Fruit fly (Drosophila melanogaster) whole organism, prepupa: ENCODE data around the gene bdwf.

Experiments used
- CG10631 ChIP-seq: fragments of 200-800 bp; sonication (Bioruptor generic); optimal IDR thresholded peaks from 2 replicates; lab custom pipeline; 2016; ENCODE audit warnings: missing biosample characterization, missing genetic modification characterization
- CG10669 ChIP-seq: fragments of 200-800 bp; sonication (Bioruptor generic); optimal IDR thresholded peaks from 3 replicates; lab custom pipeline; 2018; ENCODE audit warnings: missing biosample characterization, mild to moderate bottlenecking, missing genetic modification characterization, moderate library complexity
- CG11294 ChIP-seq: fragments of 200-800 bp; sonication (Bioruptor generic); IDR thresholded peaks from 2 replicates; pipeline ENCODE4 v1.3.6; 2022; ENCODE audit warnings: missing biosample characterization, missing genetic modification characterization
- CG11762 ChIP-seq: fragments of 200-800 bp; sonication (Bioruptor generic); optimal IDR thresholded peaks from 3 replicates; lab custom pipeline; 2016; ENCODE audit warnings: missing biosample characterization, missing genetic modification characterization; ENCODE audit not compliant: insufficient read depth
- CG11902 ChIP-seq: fragments of 200-800 bp; sonication (Bioruptor generic); optimal IDR thresholded peaks from 3 replicates; lab custom pipeline; 2016; ENCODE audit warnings: missing biosample characterization, missing genetic modification characterization
- CG1621 ChIP-seq: fragments of 200-800 bp; sonication (Bioruptor generic); optimal IDR thresholded peaks from 3 replicates; lab custom pipeline; 2018; ENCODE audit warnings: missing biosample characterization, mild to moderate bottlenecking, missing genetic modification characterization
- CG16779 ChIP-seq: fragments of 200-800 bp; sonication (Bioruptor generic); optimal IDR thresholded peaks from 3 replicates; lab custom pipeline; 2017; ENCODE audit warnings: missing biosample characterization, mild to moderate bottlenecking, missing genetic modification characterization
- CG3032 ChIP-seq: fragments of 200-800 bp; optimal IDR thresholded peaks from 2 replicates; lab custom pipeline; 2019; ENCODE audit warnings: missing biosample characterization, mild to moderate bottlenecking, missing genetic modification characterization, moderate library complexity
- CG32006 ChIP-seq: fragments of 200-800 bp; sonication (Bioruptor generic); optimal IDR thresholded peaks from 3 replicates; lab custom pipeline; 2017; ENCODE audit warnings: missing biosample characterization, mild to moderate bottlenecking, missing genetic modification characterization
- CG3919 ChIP-seq: fragments of 200-800 bp; sonication (Bioruptor generic); optimal IDR thresholded peaks from 3 replicates; lab custom pipeline; 2016; ENCODE audit warnings: missing biosample characterization, missing genetic modification characterization
- CG4318 ChIP-seq: fragments of 200-800 bp; sonication (Bioruptor generic); optimal IDR thresholded peaks from 3 replicates; lab custom pipeline; 2017; ENCODE audit warnings: missing biosample characterization, mild to moderate bottlenecking, missing genetic modification characterization
- CG6276 ChIP-seq: fragments of 200-800 bp; sonication (Bioruptor generic); optimal IDR thresholded peaks from 2 replicates; lab custom pipeline; 2017; ENCODE audit warnings: missing biosample characterization, mild to moderate bottlenecking, missing genetic modification characterization
- CG6808 ChIP-seq: fragments of 200-800 bp; sonication (Bioruptor generic); optimal IDR thresholded peaks from 3 replicates; lab custom pipeline; 2017; ENCODE audit warnings: missing biosample characterization, missing genetic modification characterization, mild to moderate bottlenecking, moderate library complexity, missing genetic modification reagents
- CG6854 ChIP-seq: fragments of 200-800 bp; sonication (Bioruptor generic); optimal IDR thresholded peaks from 2 replicates; lab custom pipeline; 2017; ENCODE audit warnings: missing biosample characterization, mild to moderate bottlenecking, missing genetic modification characterization
- CG7368 ChIP-seq: fragments of 200-800 bp; sonication (Bioruptor generic); optimal IDR thresholded peaks from 3 replicates; lab custom pipeline; 2016; ENCODE audit warnings: missing biosample characterization, missing genetic modification characterization
- CG8119 ChIP-seq: fragments of 200-800 bp; sonication (Bioruptor generic); IDR thresholded peaks from 3 replicates; pipeline ENCODE4 v1.3.6; 2022; ENCODE audit warnings: missing biosample characterization, missing genetic modification characterization
- CG8632 ChIP-seq: fragments of 200-800 bp; sonication (Bioruptor generic); optimal IDR thresholded peaks from 3 replicates; lab custom pipeline; 2016; ENCODE audit warnings: missing biosample characterization, missing genetic modification characterization
- CG9139 ChIP-seq: fragments of 200-800 bp; sonication (Bioruptor generic); optimal IDR thresholded peaks from 3 replicates; lab custom pipeline; 2017; ENCODE audit warnings: missing biosample characterization, mild to moderate bottlenecking, missing genetic modification characterization
- Eip75B ChIP-seq: fragments of 200-800 bp; sonication (Bioruptor generic); optimal IDR thresholded peaks from 3 replicates; lab custom pipeline; 2016; ENCODE audit warnings: missing biosample characterization, missing genetic modification characterization
- Eip93F ChIP-seq: fragments of 200-800 bp; sonication (Bioruptor generic); optimal IDR thresholded peaks from 2 replicates; lab custom pipeline; 2016; ENCODE audit warnings: missing biosample characterization, mild to moderate bottlenecking, missing genetic modification characterization
- Ets21C ChIP-seq: fragments of 200-800 bp; sonication (Bioruptor generic); optimal IDR thresholded peaks from 3 replicates; lab custom pipeline; 2016; ENCODE audit warnings: missing biosample characterization, missing genetic modification characterization
- Ets96B ChIP-seq: fragments of 200-800 bp; optimal IDR thresholded peaks from 2 replicates; lab custom pipeline; 2019; ENCODE audit warnings: missing biosample characterization, mild to moderate bottlenecking, missing genetic modification characterization, moderate library complexity
- Gug ChIP-seq: fragments of 200-800 bp; sonication (Bioruptor generic); IDR thresholded peaks from 2 replicates; pipeline ENCODE4 v1.3.6; 2022; ENCODE audit warnings: missing biosample characterization, missing genetic modification characterization
- Hr38 ChIP-seq: sonication (Bioruptor generic); optimal IDR thresholded peaks from 2 replicates; lab custom pipeline; 2016; ENCODE audit warnings: missing biosample characterization, missing genetic modification characterization
- Hr39 ChIP-seq: fragments of 200-800 bp; sonication (Bioruptor generic); optimal IDR thresholded peaks from 2 replicates; lab custom pipeline; 2016; ENCODE audit warnings: missing biosample characterization, missing genetic modification characterization
- Hr4 ChIP-seq: fragments of 200-800 bp; sonication (Bioruptor generic); optimal IDR thresholded peaks from 3 replicates; lab custom pipeline; 2016; ENCODE audit warnings: missing biosample characterization, missing genetic modification characterization
- Lpt ChIP-seq: fragments of 200-800 bp; sonication (Bioruptor generic); optimal IDR thresholded peaks from 3 replicates; lab custom pipeline; 2016; ENCODE audit warnings: missing biosample characterization, missing genetic modification characterization
- Met ChIP-seq: fragments of 200-800 bp; sonication (Bioruptor generic); optimal IDR thresholded peaks from 3 replicates; lab custom pipeline; 2016; ENCODE audit warnings: missing biosample characterization, missing genetic modification characterization
- OdsH ChIP-seq: fragments of 200-800 bp; sonication (Bioruptor generic); optimal IDR thresholded peaks from 3 replicates; lab custom pipeline; 2016; ENCODE audit warnings: missing biosample characterization, missing genetic modification characterization
- Smox ChIP-seq: fragments of 200-800 bp; sonication (Bioruptor generic); optimal IDR thresholded peaks from 3 replicates; lab custom pipeline; 2016; ENCODE audit warnings: missing biosample characterization, missing genetic modification characterization
- Sox102F ChIP-seq: fragments of 200-800 bp; sonication (Bioruptor generic); optimal IDR thresholded peaks from 2 replicates; lab custom pipeline; 2016; ENCODE audit warnings: missing biosample characterization, mild to moderate bottlenecking, missing genetic modification characterization
- Sox14 ChIP-seq: fragments of 200-800 bp; sonication (Bioruptor generic); optimal IDR thresholded peaks from 3 replicates; lab custom pipeline; 2016; ENCODE audit warnings: missing biosample characterization, missing genetic modification characterization
- Sox15 ChIP-seq: fragments of 200-800 bp; sonication (Bioruptor generic); optimal IDR thresholded peaks from 3 replicates; lab custom pipeline; 2016; ENCODE audit warnings: missing biosample characterization, missing genetic modification characterization
- acj6 ChIP-seq: fragments of 200-800 bp; sonication (Bioruptor generic); optimal IDR thresholded peaks from 3 replicates; lab custom pipeline; 2016; ENCODE audit warnings: missing biosample characterization, missing genetic modification characterization
- cyc ChIP-seq: fragments of 200-800 bp; sonication (Bioruptor generic); optimal IDR thresholded peaks from 3 replicates; lab custom pipeline; 2016; ENCODE audit warnings: missing biosample characterization, missing genetic modification characterization
- dac ChIP-seq: fragments of 200-800 bp; sonication (Bioruptor generic); optimal IDR thresholded peaks from 2 replicates; lab custom pipeline; 2017; ENCODE audit warnings: missing biosample characterization, mild to moderate bottlenecking, missing genetic modification characterization
- dsx ChIP-seq: fragments of 200-800 bp; optimal IDR thresholded peaks from 3 replicates; lab custom pipeline; 2019; ENCODE audit warnings: missing biosample characterization, mild to moderate bottlenecking, missing genetic modification characterization, moderate library complexity; ENCODE audit not compliant: poor library complexity, severe bottlenecking
- eg ChIP-seq: fragments of 200-800 bp; sonication (Bioruptor generic); IDR thresholded peaks from 3 replicates; pipeline ENCODE4 v1.3.6; 2022; ENCODE audit warnings: missing biosample characterization, missing genetic modification characterization
- esn ChIP-seq: fragments of 200-800 bp; sonication (Bioruptor generic); optimal IDR thresholded peaks from 2 replicates; lab custom pipeline; 2016; ENCODE audit warnings: missing biosample characterization, mild to moderate bottlenecking, missing genetic modification characterization, moderate library complexity
- fd59A ChIP-seq: fragments of 200-800 bp; sonication (Bioruptor generic); optimal IDR thresholded peaks from 2 replicates; lab custom pipeline; 2017; ENCODE audit warnings: missing biosample characterization, mild to moderate bottlenecking, missing genetic modification characterization, missing genetic modification reagents
- fd85E ChIP-seq: fragments of 200-800 bp; sonication (Bioruptor generic); optimal IDR thresholded peaks from 3 replicates; lab custom pipeline; 2016; ENCODE audit warnings: missing biosample characterization, missing genetic modification characterization
- fkh ChIP-seq: fragments of 200-800 bp; sonication (Bioruptor generic); optimal IDR thresholded peaks from 3 replicates; lab custom pipeline; 2017; ENCODE audit warnings: missing biosample characterization, mild to moderate bottlenecking, missing genetic modification characterization, moderate library complexity
- lz ChIP-seq: fragments of 200-800 bp; sonication (Bioruptor generic); optimal IDR thresholded peaks from 3 replicates; lab custom pipeline; 2016; ENCODE audit warnings: missing biosample characterization, missing genetic modification characterization
- pdm3 ChIP-seq: fragments of 200-800 bp; sonication (Bioruptor generic); optimal IDR thresholded peaks from 3 replicates; lab custom pipeline; 2016; ENCODE audit warnings: missing biosample characterization, missing genetic modification characterization
- salr ChIP-seq, 2 experiments: fragments of 200-800 bp; sonication (Bioruptor generic); optimal IDR thresholded peaks; 3 replicates each; lab custom pipeline; 2016 to 2018; ENCODE audit warnings: missing biosample characterization in 2 of 2, missing genetic modification characterization in 2 of 2, mild to moderate bottlenecking in 1 of 2
- spab ChIP-seq: fragments of 200-800 bp; sonication (Bioruptor generic); optimal IDR thresholded peaks from 2 replicates; lab custom pipeline; 2017; ENCODE audit warnings: missing biosample characterization, mild to moderate bottlenecking, missing genetic modification characterization, missing genetic modification reagents
- svp ChIP-seq: fragments of 200-800 bp; sonication (Bioruptor generic); peaks from one replicate; lab custom pipeline; 2016; ENCODE audit warnings: missing biosample characterization, missing genetic modification characterization
- topi ChIP-seq: fragments of 200-800 bp; sonication (Bioruptor generic); optimal IDR thresholded peaks from 3 replicates; lab custom pipeline; 2016; ENCODE audit warnings: missing biosample characterization, missing genetic modification characterization

Gene bdwf

dm6 chr3R:17020956-17021355 lies 22.0 kb downstream of the bdwf start, which contains the start of gene Adsl (continued):
- TF ChIP-seq CG11294 (GFP tag; lab: Robert Waterston, UW) (no peak), Ets96B (tag; lab: Kevin White, UChicago) (no peak), fd59A (GFP tag; lab: Kevin White, UChicago) (no peak), CG32006 (GFP tag; lab: Kevin White, UChicago) (no peak), svp (GFP tag; lab: Kevin White, UChicago) (peak; percentile 73), salr (GFP tag; optimal IDR thresholded peaks at IDR 0.05; lab: Kevin White, UChicago) (peak in 1 of 2 experiments; percentile 36), acj6 (peak; percentile 49), CG1621 (tag; lab: Kevin White, UChicago) (peak; percentile 56), lz (peak; percentile 60), Hr39 (GFP tag; lab: Kevin White, UChicago) (no peak), fd85E (GFP tag; lab: Kevin White, UChicago) (peak; percentile 44), CG3032 (tag; lab: Kevin White, UChicago) (no peak), topi (GFP tag; lab: Kevin White, UChicago) (peak; percentile 60), Ets21C (GFP tag; lab: Kevin White, UChicago) (no peak), Sox14 (peak; percentile 18), Lpt (GFP tag; lab: Kevin White, UChicago) (no peak), CG6854 (GFP tag; lab: Kevin White, UChicago) (no peak), OdsH (peak; percentile 24), CG7368 (peak; percentile 26), CG9139 (GFP tag; lab: Kevin White, UChicago) (peak; percentile 34), esn (no peak), Hr4 (no peak), cyc (peak; percentile 16), CG10631 (GFP tag; lab: Kevin White, UChicago) (no peak), Sox102F (GFP tag; lab: Kevin White, UChicago) (peak; percentile 54), dac (GFP tag; lab: Kevin White, UChicago) (no peak), CG10669 (GFP tag; lab: Kevin White, UChicago) (peak; percentile 30), CG6276 (no peak), CG6808 (GFP tag; lab: Kevin White, UChicago) (peak; percentile 56), Eip93F (GFP tag; lab: Kevin White, UChicago) (no peak), Met (peak; percentile 67), Hr38 (GFP tag; lab: Kevin White, UChicago) (no peak), Gug (no peak), CG8632 (peak; percentile 36), spab (peak; percentile 27), CG4318 (GFP tag; lab: Kevin White, UChicago) (no peak)

dm6 chr3R:17018902-17019527 lies 23.9 kb downstream of the bdwf start:
- no peak for TF ChIP-seq eg
- no peak for TF ChIP-seq CG6854 (GFP tag; lab: Kevin White, UChicago)
- TF ChIP-seq dsx (GFP tag; lab: Kevin White, UChicago) = peak; percentile 57
- no peak for TF ChIP-seq Eip93F (GFP tag; lab: Kevin White, UChicago)
- no peak for TF ChIP-seq Lpt (GFP tag; lab: Kevin White, UChicago)
- TF ChIP-seq fkh (GFP tag; lab: Kevin White, UChicago) = no peak
- peak; percentile 22 for TF ChIP-seq Hr4
- TF ChIP-seq CG16779 = peak; percentile 3
- TF ChIP-seq Ets96B (tag; lab: Kevin White, UChicago) = peak; percentile 48
- no peak for TF ChIP-seq Eip75B
- no peak for TF ChIP-seq CG6276
- TF ChIP-seq Gug = no peak
- no peak for TF ChIP-seq CG11902 (GFP tag; lab: Kevin White, UChicago)
- TF ChIP-seq Hr38 (GFP tag; lab: Kevin White, UChicago) = no peak
- TF ChIP-seq CG8119 (GFP tag; lab: Robert Waterston, UW) = no peak
- peak in 1 of 2 experiments; percentile 13 for TF ChIP-seq salr (GFP tag; optimal IDR thresholded peaks at IDR 0.05; lab: Kevin White, UChicago)
- TF ChIP-seq OdsH = peak; percentile 8
- TF ChIP-seq CG32006 (GFP tag; lab: Kevin White, UChicago) = no peak
- TF ChIP-seq CG3919 (GFP tag; lab: Kevin White, UChicago) = no peak
- TF ChIP-seq CG1621 (tag; lab: Kevin White, UChicago) = peak; percentile 26
- no peak for TF ChIP-seq acj6
- peak; percentile 24 for TF ChIP-seq CG3032 (tag; lab: Kevin White, UChicago)
- no peak for TF ChIP-seq Sox102F (GFP tag; lab: Kevin White, UChicago)
- no peak for TF ChIP-seq Sox15 (GFP tag; lab: Kevin White, UChicago)
- peak; percentile 42 for TF ChIP-seq CG10669 (GFP tag; lab: Kevin White, UChicago)
- TF ChIP-seq CG11294 (GFP tag; lab: Robert Waterston, UW) = no peak
- TF ChIP-seq CG11762 (GFP tag; lab: Kevin White, UChicago) = no peak
- TF ChIP-seq topi (GFP tag; lab: Kevin White, UChicago) = no peak
- TF ChIP-seq Smox (GFP tag; lab: Kevin White, UChicago) = no peak
- TF ChIP-seq pdm3 (GFP tag; lab: Kevin White, UChicago) = peak; percentile 16
